Worm (Caenorhabditis elegans): ENCODE results near the gene abu-4.

ce11 chrV:2228781-2229180 is 45.9 kb upstream of the abu-4 start, which contains the start of gene nhr-126:
- TF ChIP-seq ces-1 (GFP tag; optimal IDR thresholded peaks at IDR 0.05) (no peak), unc-39 (tag; optimal IDR thresholded peaks at IDR 0.05) (no peak)

Data from whole organism, L4 larva.